Worm (Caenorhabditis elegans) whole organism, young adult: Measurements from ENCODE around the gene mcm-3AP.
A peak's percentile ranks its signal among the peaks of the same experiment; 100 is the strongest.

Source experiments
- F33H1.4 ChIP-seq: fragments of 200-800 bp; sonication (Bioruptor generic); IDR thresholded peaks from 2 replicates; pipeline ENCODE4 v1.3.6; 2022; ENCODE audit warnings: missing genetic modification reagents, missing genetic modification characterization, missing compliant biosample characterization
- F37B4.10 ChIP-seq: fragments of 200-800 bp; sonication (Bioruptor generic); IDR thresholded peaks from 2 replicates; pipeline ENCODE4 v1.3.6; 2022; ENCODE audit warnings: missing genetic modification characterization, missing compliant biosample characterization
- F39B2.1 ChIP-seq: fragments of 200-800 bp; sonication (Bioruptor generic); IDR thresholded peaks from 2 replicates; pipeline ENCODE4 v1.3.6; 2022; ENCODE audit warnings: missing genetic modification reagents, missing genetic modification characterization, missing compliant biosample characterization
- Y79H2A.3 ChIP-seq: fragments of 200-800 bp; sonication (Bioruptor generic); conservative IDR thresholded peaks from 2 replicates; pipeline ENCODE4 v1.3.6; 2022; ENCODE audit warnings: missing genetic modification reagents, missing genetic modification characterization, missing compliant biosample characterization
- Y95B8A.8 ChIP-seq: fragments of 200-800 bp; sonication (Bioruptor generic); IDR thresholded peaks from 2 replicates; pipeline ENCODE4 v1.3.6; 2022; ENCODE audit warnings: missing genetic modification reagents, missing genetic modification characterization, missing compliant biosample characterization
- aptf-2 ChIP-seq: fragments of 200-800 bp; sonication (Bioruptor generic); conservative IDR thresholded peaks from 2 replicates; pipeline ENCODE4 v1.3.6; 2022; ENCODE audit warnings: missing genetic modification reagents, missing genetic modification characterization, missing compliant biosample characterization
- atf-7 ChIP-seq: sonication (generic microtip); optimal IDR thresholded peaks from 2 replicates; lab custom pipeline; 2017; ENCODE audit warnings: mild to moderate bottlenecking, missing genetic modification characterization, missing compliant biosample characterization
- athp-1 ChIP-seq: sonication (generic microtip); optimal IDR thresholded peaks from 2 replicates; lab custom pipeline; 2017; ENCODE audit warnings: mild to moderate bottlenecking, missing genetic modification characterization, missing compliant biosample characterization
- attf-5 ChIP-seq: fragments of 200-800 bp; sonication (Bioruptor generic); optimal IDR thresholded peaks from 2 replicates; lab custom pipeline; 2018; ENCODE audit warnings: mild to moderate bottlenecking, missing genetic modification characterization, missing compliant biosample characterization
- attf-6 ChIP-seq: fragments of 200-800 bp; sonication (Bioruptor generic); IDR thresholded peaks from 2 replicates; pipeline ENCODE4 v1.3.6; 2022; ENCODE audit warnings: missing genetic modification reagents, missing genetic modification characterization, missing compliant biosample characterization
- cebp-2 ChIP-seq: fragments of 200-800 bp; sonication (Bioruptor generic); IDR thresholded peaks from 2 replicates; pipeline ENCODE4 v1.3.6; 2022; ENCODE audit warnings: missing genetic modification characterization, missing compliant biosample characterization
- ceh-27 ChIP-seq: fragments of 200-800 bp; sonication (Bioruptor generic); optimal IDR thresholded peaks from 2 replicates; lab custom pipeline; 2018; ENCODE audit warnings: mild to moderate bottlenecking, missing genetic modification characterization, moderate library complexity, missing compliant biosample characterization
- ceh-40 ChIP-seq: fragments of 200-800 bp; sonication (Bioruptor generic); IDR thresholded peaks from 2 replicates; pipeline ENCODE4 v1.3.6; 2022; ENCODE audit warnings: missing genetic modification characterization, missing compliant biosample characterization
- ceh-58 ChIP-seq: fragments of 200-800 bp; sonication (Bioruptor generic); IDR thresholded peaks from 2 replicates; pipeline ENCODE4 v1.3.6; 2022; ENCODE audit warnings: missing genetic modification characterization, missing compliant biosample characterization
- ceh-79 ChIP-seq: sonication (generic microtip); optimal IDR thresholded peaks from 2 replicates; lab custom pipeline; 2017; ENCODE audit warnings: mild to moderate bottlenecking, missing genetic modification characterization, missing compliant biosample characterization
- chd-7 ChIP-seq: sonication (generic microtip); optimal IDR thresholded peaks from 2 replicates; lab custom pipeline; 2016; ENCODE audit warnings: mild to moderate bottlenecking, missing genetic modification characterization, moderate library complexity, missing compliant biosample characterization
- die-1 ChIP-seq: sonication (generic microtip); optimal IDR thresholded peaks from 2 replicates; lab custom pipeline; 2016; ENCODE audit warnings: missing genotype, mild to moderate bottlenecking, missing genetic modification characterization, missing compliant biosample characterization
- efl-1 ChIP-seq: fragments of 150-350 bp; optimal IDR thresholded peaks from 2 replicates; lab custom pipeline; 2014; ENCODE audit warnings: missing biosample characterization, missing genetic modification reagents, missing genetic modification characterization
- ekl-4 ChIP-seq: fragments of 200-800 bp; sonication (Bioruptor generic); IDR thresholded peaks from 2 replicates; pipeline ENCODE4 v1.3.6; 2022; ENCODE audit warnings: missing genetic modification reagents, missing genetic modification characterization, missing compliant biosample characterization
- ets-4 ChIP-seq: fragments of 200-800 bp; sonication (Bioruptor generic); optimal IDR thresholded peaks from 2 replicates; lab custom pipeline; 2018; ENCODE audit warnings: mild to moderate bottlenecking, missing genetic modification characterization, missing compliant biosample characterization
- gei-17 ChIP-seq: fragments of 200-800 bp; sonication (Bioruptor generic); optimal IDR thresholded peaks from 2 replicates; lab custom pipeline; 2018; ENCODE audit warnings: mild to moderate bottlenecking, missing genetic modification characterization, missing compliant biosample characterization
- him-1 ChIP-seq: sonication (generic microtip); optimal IDR thresholded peaks from 2 replicates; lab custom pipeline; 2016; ENCODE audit warnings: missing genotype, missing genetic modification reagents, missing genetic modification characterization, missing compliant biosample characterization
- hsf-1 ChIP-seq: fragments of 200-800 bp; sonication (Bioruptor generic); IDR thresholded peaks from 2 replicates; pipeline ENCODE4 v1.3.6; 2022; ENCODE audit warnings: missing genetic modification reagents, missing genetic modification characterization, missing compliant biosample characterization
- let-607 ChIP-seq, 2 experiments: fragments of 200-800 bp in 1 of 2; sonication (Bioruptor generic) in 1 of 2; sonication (generic microtip) in 1 of 2; optimal IDR thresholded peaks; 2 replicates each; lab custom pipeline; 2016 to 2018; ENCODE audit warnings: mild to moderate bottlenecking in 2 of 2, missing compliant biosample characterization in 2 of 2, missing genetic modification characterization in 2 of 2, moderate library complexity in 2 of 2, missing genotype in 1 of 2
- lin-35 ChIP-seq, 3 experiments: fragments of 150-350 bp in 2 of 3; sonication (generic microtip) in 1 of 3; optimal IDR thresholded peaks; 2 replicates each; lab custom pipeline; 2014 to 2018; ENCODE audit warnings: missing biosample characterization in 3 of 3, missing genetic modification characterization in 3 of 3, missing genetic modification reagents in 3 of 3
- lin-54 ChIP-seq: fragments of 200-800 bp; sonication (Bioruptor generic); optimal IDR thresholded peaks from 2 replicates; lab custom pipeline; 2018; ENCODE audit warnings: mild to moderate bottlenecking, missing genetic modification characterization, missing compliant biosample characterization
- lsy-27 ChIP-seq: sonication (generic microtip); optimal IDR thresholded peaks from 2 replicates; lab custom pipeline; 2017; ENCODE audit warnings: missing genetic modification characterization, mild to moderate bottlenecking, missing compliant biosample characterization, antibody characterized with exemption, missing genotype, borderline replicate concordance; ENCODE audit not compliant: insufficient read depth
- nfya-2 ChIP-seq: fragments of 200-800 bp; sonication (Bioruptor generic); IDR thresholded peaks from 2 replicates; pipeline ENCODE4 v1.3.6; 2022; ENCODE audit warnings: missing genetic modification reagents, missing genetic modification characterization, missing compliant biosample characterization
- nhr-179 ChIP-seq: sonication (generic microtip); optimal IDR thresholded peaks from 2 replicates; lab custom pipeline; 2016; ENCODE audit warnings: mild to moderate bottlenecking, missing genetic modification characterization, missing compliant biosample characterization
- nhr-80 ChIP-seq: sonication (generic microtip); optimal IDR thresholded peaks from 2 replicates; lab custom pipeline; 2016; ENCODE audit warnings: missing genetic modification characterization, missing compliant biosample characterization
- pha-4 ChIP-seq: fragments of 150-350 bp; sonication (generic microtip); optimal IDR thresholded peaks from 2 replicates; lab custom pipeline; 2014; ENCODE audit warnings: missing biosample characterization, missing genetic modification reagents, missing genetic modification characterization
- repo-1 ChIP-seq: sonication (generic microtip); optimal IDR thresholded peaks from 2 replicates; lab custom pipeline; 2017; ENCODE audit warnings: mild to moderate bottlenecking, missing genetic modification characterization, missing compliant biosample characterization
- sdz-38 ChIP-seq: sonication (generic microtip); optimal IDR thresholded peaks from 2 replicates; lab custom pipeline; 2016; ENCODE audit warnings: missing genotype, missing genetic modification characterization, missing compliant biosample characterization
- snpc-3.4 ChIP-seq: sonication (generic microtip); optimal IDR thresholded peaks from 2 replicates; lab custom pipeline; 2017; ENCODE audit warnings: missing genetic modification characterization, mild to moderate bottlenecking, missing compliant biosample characterization, antibody characterized with exemption, moderate library complexity, missing genotype, missing genetic modification reagents
- snpc-4 ChIP-seq, 5 experiments: fragments of 150-350 bp in 1 of 5; sonication (generic microtip) in 4 of 5; optimal IDR thresholded peaks; 2 replicates each; lab custom pipeline; 2014 to 2018; ENCODE audit warnings: missing genetic modification characterization in 5 of 5, missing biosample characterization in 3 of 5, antibody characterized with exemption in 2 of 5, mild to moderate bottlenecking in 2 of 5, missing compliant biosample characterization in 2 of 5, missing genotype in 2 of 5, moderate library complexity in 2 of 5, missing genetic modification reagents in 1 of 5
- tbx-9 ChIP-seq: sonication (generic microtip); optimal IDR thresholded peaks from 2 replicates; lab custom pipeline; 2016; ENCODE audit warnings: borderline replicate concordance, missing genetic modification characterization, inconsistent platforms, missing compliant biosample characterization
- xnd-1 ChIP-seq: sonication (generic microtip); optimal IDR thresholded peaks from 2 replicates; lab custom pipeline; 2016; ENCODE audit warnings: missing genotype, missing genetic modification reagents, missing genetic modification characterization, missing compliant biosample characterization
- ztf-25 ChIP-seq: fragments of 200-800 bp; sonication (Bioruptor generic); IDR thresholded peaks from 2 replicates; pipeline ENCODE4 v1.3.6; 2022; ENCODE audit warnings: missing genetic modification reagents, missing genetic modification characterization, missing compliant biosample characterization
- ztf-26 ChIP-seq: sonication (generic microtip); optimal IDR thresholded peaks from 2 replicates; lab custom pipeline; 2017; ENCODE audit warnings: missing genetic modification characterization, missing compliant biosample characterization
- ztf-3 ChIP-seq: fragments of 200-800 bp; sonication (Bioruptor generic); optimal IDR thresholded peaks from 2 replicates; lab custom pipeline; 2018; ENCODE audit warnings: mild to moderate bottlenecking, missing genetic modification characterization, missing compliant biosample characterization
- ztf-6 ChIP-seq: fragments of 200-800 bp; sonication (Bioruptor generic); IDR thresholded peaks from 2 replicates; pipeline ENCODE4 v1.3.6; 2022; ENCODE audit warnings: missing genetic modification reagents, missing genetic modification characterization, missing compliant biosample characterization

The mcm-3AP gene

DNA sequence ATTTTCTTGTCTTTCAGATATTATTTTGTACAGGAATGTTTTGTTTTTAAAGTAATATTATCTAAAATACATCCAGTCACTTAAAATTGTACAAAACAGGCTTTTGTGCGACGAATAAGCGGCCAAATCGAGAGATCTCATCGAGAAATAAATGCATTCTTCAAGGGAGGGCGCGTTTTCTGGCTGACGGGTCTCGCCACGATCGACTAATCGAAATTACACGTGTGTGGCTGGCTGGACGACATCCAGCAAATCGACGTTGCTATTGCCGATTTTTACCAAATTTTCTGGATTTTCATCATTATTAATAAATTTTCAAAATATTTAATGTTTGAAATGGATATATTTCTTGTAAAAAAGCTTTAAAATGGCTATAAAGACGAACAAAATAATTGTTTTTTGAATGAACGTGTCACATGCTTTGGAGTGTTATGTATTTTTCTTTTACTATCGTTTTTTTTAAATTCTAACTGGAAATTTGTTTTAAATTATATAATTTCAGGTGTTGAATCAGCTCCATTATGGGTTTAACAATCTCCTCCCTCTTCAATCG, 33.6 kb downstream of the mcm-3AP start, which contains the start of gene arf-5:
Gene arf-5, plus strand, starts transcription at position 503 of the 553 bp plus-strand sequence.
- TF ChIP-seq let-607 (tag; optimal IDR thresholded peaks at IDR 0.05; lab: Kevin White, UChicago) (peak; percentile 70 to 88), hsf-1 (GFP tag; lab: Robert Waterston, UW) (no peak), ztf-3 (GFP tag; lab: Kevin White, UChicago) (no peak), F33H1.4 (GFP tag; lab: Robert Waterston, UW) (peak; percentile 73), lsy-27 (no peak), efl-1 (GFP tag; lab: Kevin White, UChicago) (peak; percentile 11), nhr-80 (tag; lab: Kevin White, UChicago) (peak; percentile 2), ceh-27 (GFP tag; lab: Kevin White, UChicago) (peak; percentile 13), pha-4 (tag; lab: Kevin White, UChicago) (no peak)
- TF ChIP-seq, all 124 proteins: peak for 5

DNA sequence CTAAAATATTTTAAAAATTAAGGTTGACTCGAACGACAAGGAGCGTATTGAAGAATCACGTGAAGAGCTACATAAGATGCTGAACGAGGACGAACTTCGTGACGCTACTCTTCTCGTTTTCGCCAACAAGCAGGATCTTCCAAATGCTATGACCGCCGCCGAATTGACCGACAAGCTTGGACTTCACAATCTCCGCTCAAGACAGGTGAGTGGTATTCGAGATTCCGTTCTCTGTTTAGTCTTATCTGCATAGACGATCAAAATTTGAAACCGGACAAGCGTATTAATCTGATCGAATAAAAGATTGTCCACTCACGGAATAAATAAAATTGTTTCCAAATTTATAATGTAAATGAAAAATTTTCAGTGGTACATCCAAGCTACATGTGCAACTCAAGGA, 34.5 kb downstream of the mcm-3AP start:
- no peak for TF ChIP-seq nhr-179 (tag; lab: Kevin White, UChicago)
- no peak for TF ChIP-seq him-1 (tag; lab: Kevin White, UChicago)
- no peak for TF ChIP-seq ztf-6 (GFP tag; lab: Robert Waterston, UW)
- TF ChIP-seq ceh-40 (GFP tag; lab: Robert Waterston, UW): no peak
- TF ChIP-seq ceh-58: 0 out of 2 replicates have a peak, but pooled peaks have one; percentile 37
- TF ChIP-seq cebp-2 (GFP tag; lab: Robert Waterston, UW): no peak
- TF ChIP-seq ztf-25: no peak
- TF ChIP-seq, all 124 proteins: peak for 1

DNA sequence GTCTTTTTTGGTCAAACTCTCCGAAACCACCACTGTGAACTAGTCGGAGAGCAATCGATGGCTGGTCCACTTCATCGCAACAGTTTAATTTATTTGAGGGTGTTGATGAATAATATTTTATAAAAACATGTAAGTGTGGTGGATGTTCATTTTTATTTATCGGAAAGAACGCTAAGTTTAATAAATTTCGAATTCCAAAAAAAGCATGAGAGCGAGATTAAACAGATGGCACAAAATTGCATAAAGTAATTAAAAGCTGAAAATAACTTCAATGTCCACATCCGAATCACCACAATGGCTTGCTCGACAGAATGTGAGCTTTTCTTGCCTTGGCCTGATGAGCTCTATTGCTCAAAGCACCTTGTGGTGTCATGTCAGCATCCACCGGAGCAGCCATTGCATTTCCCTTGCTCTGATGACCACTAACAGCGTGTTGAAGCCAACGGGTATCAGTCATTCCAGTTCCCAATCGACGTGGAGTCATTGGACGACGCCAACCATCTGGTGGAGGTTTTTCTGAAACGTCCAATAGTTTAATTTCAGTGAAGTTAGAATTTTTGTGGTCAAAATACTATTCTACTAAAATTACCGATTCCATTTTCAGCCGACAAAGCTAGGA, 35.4 kb downstream of the mcm-3AP start:
- TF ChIP-seq snpc-4 (GFP tag; optimal IDR thresholded peaks at IDR 0.05; lab: Kevin White, UChicago): no peak
- TF ChIP-seq snpc-4 (tag; optimal IDR thresholded peaks at IDR 0.05; lab: Kevin White, UChicago): peak in 1 of 4 experiments; percentile 35
- peak; percentile 45 for TF ChIP-seq chd-7
- TF ChIP-seq snpc-3.4 (tag; lab: Kevin White, UChicago): no peak
- TF ChIP-seq gei-17 (GFP tag; lab: Kevin White, UChicago): peak; percentile 11
- 0 out of 2 replicates have a peak, but pooled peaks have one; percentile 30 for TF ChIP-seq ekl-4
- no peak for TF ChIP-seq tbx-9 (tag; lab: Kevin White, UChicago)
- no peak for TF ChIP-seq ets-4 (GFP tag; lab: Kevin White, UChicago)
- peak; percentile 73 for TF ChIP-seq repo-1
- peak; percentile 3 for TF ChIP-seq ztf-3 (GFP tag; lab: Kevin White, UChicago)
- no peak for TF ChIP-seq F37B4.10 (GFP tag; lab: Robert Waterston, UW)
- 0 out of 2 replicates have a peak, but pooled peaks have one; percentile 6 for TF ChIP-seq cebp-2 (GFP tag; lab: Robert Waterston, UW)
- TF ChIP-seq ceh-79 (tag; lab: Kevin White, UChicago): peak; percentile 19
- TF ChIP-seq ceh-27 (GFP tag; lab: Kevin White, UChicago): peak; percentile 3
- TF ChIP-seq sdz-38 (tag; lab: Kevin White, UChicago): no peak
- 0 out of 2 replicates have a peak, but pooled peaks have one; percentile 7 for TF ChIP-seq F33H1.4 (GFP tag; lab: Robert Waterston, UW)
- TF ChIP-seq lin-54 (GFP tag; lab: Kevin White, UChicago): peak; percentile 24
- TF ChIP-seq nfya-2: 0 out of 2 replicates have a peak, but pooled peaks have one; percentile 6
- TF ChIP-seq athp-1: peak; percentile 16
- TF ChIP-seq attf-6 (GFP tag; lab: Robert Waterston, UW): peak; percentile 60; the same call in 1 of the 2 replicates
- peak; percentile 16 for TF ChIP-seq xnd-1 (tag; lab: Kevin White, UChicago)
- TF ChIP-seq him-1 (tag; lab: Kevin White, UChicago): no peak
- TF ChIP-seq Y79H2A.3 (GFP tag; lab: Robert Waterston, UW): no peak
- 0 out of 2 replicates have a peak, but pooled peaks have one; percentile 46 for TF ChIP-seq Y95B8A.8 (GFP tag; lab: Robert Waterston, UW)
- TF ChIP-seq lin-35 (GFP tag; optimal IDR thresholded peaks at IDR 0.05; lab: Kevin White, UChicago): peak in 1 of 3 experiments; percentile 9
- no peak for TF ChIP-seq efl-1 (GFP tag; lab: Kevin White, UChicago)
- TF ChIP-seq aptf-2 (GFP tag; lab: Robert Waterston, UW): 0 out of 2 replicates have a peak, but pooled peaks have one; percentile 24
- peak; percentile 23 for TF ChIP-seq ztf-26 (tag; lab: Kevin White, UChicago)
- TF ChIP-seq die-1 (tag; lab: Kevin White, UChicago): peak; percentile 17
- TF ChIP-seq hsf-1 (GFP tag; lab: Robert Waterston, UW): peak; percentile 9
- TF ChIP-seq attf-5: peak; percentile 5
- TF ChIP-seq F39B2.1: peak; percentile 29; the same call in 1 of the 2 replicates
- TF ChIP-seq atf-7 (tag; lab: Kevin White, UChicago): peak; percentile 7
